Fruit fly (Drosophila melanogaster): ENCODE measurements around the gene CG5274.

The CG5274 gene

DNA sequence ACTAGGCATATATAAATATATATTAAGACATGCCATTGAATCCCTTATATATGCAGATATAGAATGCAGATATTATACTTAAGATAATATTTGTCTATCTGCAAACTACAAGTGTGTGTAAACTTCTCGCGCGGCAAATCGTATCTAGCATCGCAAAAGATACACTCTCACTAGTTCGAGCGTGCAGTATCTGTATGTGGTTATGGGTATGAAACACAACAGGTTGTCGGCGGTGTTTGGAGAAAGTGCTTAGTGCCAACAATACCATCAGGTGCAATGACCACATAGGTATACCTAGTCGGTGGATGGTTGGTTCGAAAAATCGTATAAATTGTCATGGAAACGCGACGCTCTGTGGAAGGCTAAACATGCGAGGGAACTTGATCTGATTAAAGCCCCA is 23.0 kb downstream of the CG5274 start (continued):
- TF ChIP-seq unc-4 (GFP tag; IDR thresholded peaks at IDR 0.05; ENCODE audit: partially characterized antibody), result no peak
- no peak for TF ChIP-seq Optix (GFP tag; IDR thresholded peaks at IDR 0.05)
- no peak for TF ChIP-seq CG4282 (GFP tag; optimal IDR thresholded peaks at IDR 0.05)
- TF ChIP-seq E2f1 (GFP tag; IDR thresholded peaks at IDR 0.05), result no peak
- TF ChIP-seq Blimp-1 (GFP tag; optimal IDR thresholded peaks at IDR 0.05), result peak; percentile 93
- no peak for TF ChIP-seq CG15269 (tag; optimal IDR thresholded peaks at IDR 0.05)
- TF ChIP-seq CG12104 (GFP tag; optimal IDR thresholded peaks at IDR 0.05), result no peak
- TF ChIP-seq ken (GFP tag; IDR thresholded peaks at IDR 0.05), result 0 out of 3 replicates have a peak, but pooled peaks have one; percentile 22
- TF ChIP-seq run (tag; optimal IDR thresholded peaks at IDR 0.05), result no peak
- no peak for TF ChIP-seq CG12942 (GFP tag; optimal IDR thresholded peaks at IDR 0.05)
- no peak for TF ChIP-seq da (GFP tag; optimal IDR thresholded peaks at IDR 0.05)
- TF ChIP-seq CG2875 (GFP tag; optimal IDR thresholded peaks at IDR 0.05), result no peak
- TF ChIP-seq ind (GFP tag; optimal IDR thresholded peaks at IDR 0.05), result no peak
- TF ChIP-seq zen (tag; optimal IDR thresholded peaks at IDR 0.05), result no peak
- TF ChIP-seq CG6854 (GFP tag; optimal IDR thresholded peaks at IDR 0.05), result no peak
- no peak for TF ChIP-seq CG4854 (GFP tag; optimal IDR thresholded peaks at IDR 0.05)
- TF ChIP-seq CG2199 (GFP tag; IDR thresholded peaks at IDR 0.05), result peak; percentile 69; the same call in 1 of the 3 replicates
- peak; percentile 5 for TF ChIP-seq HLHmδ (GFP tag; optimal IDR thresholded peaks at IDR 0.05)
- no peak for TF ChIP-seq az2 (GFP tag; optimal IDR thresholded peaks at IDR 0.05)
- no peak for TF ChIP-seq Nf-YA (GFP tag; IDR thresholded peaks at IDR 0.05)
- no peak for TF ChIP-seq Hr78 (GFP tag; optimal IDR thresholded peaks at IDR 0.05)
- no peak for TF ChIP-seq Kr (GFP tag; optimal IDR thresholded peaks at IDR 0.05)
- TF ChIP-seq kni (GFP tag; optimal IDR thresholded peaks at IDR 0.05), result no peak
- TF ChIP-seq Dll (GFP tag; IDR thresholded peaks at IDR 0.05; ENCODE audit: partially characterized antibody), result no peak
- no peak for TF ChIP-seq CG32772 (GFP tag; IDR thresholded peaks at IDR 0.05)
- no peak for TF ChIP-seq grn (GFP tag; optimal IDR thresholded peaks at IDR 0.05)
- TF ChIP-seq caup (GFP tag; optimal IDR thresholded peaks at IDR 0.05; ENCODE audit: severe bottlenecking), result no peak
- no peak for TF ChIP-seq CG5245 (GFP tag; optimal IDR thresholded peaks at IDR 0.05)
- TF ChIP-seq ci (GFP tag; IDR thresholded peaks at IDR 0.05), result peak; percentile 9; the same call in 1 of the 3 replicates

- TF ChIP-seq sens (GFP tag) (peak; percentile 69), Ets65A (GFP tag) (peak; percentile 48), eve (GFP tag; optimal IDR thresholded peaks at IDR 0.05) (peak in 1 of 2 experiments; percentile 48), stwl (tag; optimal IDR thresholded peaks at IDR 0.05) (no peak), zf30C (GFP tag; optimal IDR thresholded peaks at IDR 0.05) (no peak), CG13894 (tag; optimal IDR thresholded peaks at IDR 0.05) (peak; percentile 76), lbe (GFP tag; optimal IDR thresholded peaks at IDR 0.05) (peak; percentile 29), CG2199 (GFP tag; IDR thresholded peaks at IDR 0.05) (0 out of 3 replicates have a peak, but pooled peaks have one; percentile 0), CG13624 (GFP tag; optimal IDR thresholded peaks at IDR 0.05) (peak; percentile 26), gem (tag; optimal IDR thresholded peaks at IDR 0.05) (peak; percentile 9), Myb (GFP tag; optimal IDR thresholded peaks at IDR 0.05) (peak; percentile 21), CG9727 (GFP tag; optimal IDR thresholded peaks at IDR 0.05) (peak; percentile 22), klu (GFP tag; IDR thresholded peaks at IDR 0.05) (no peak), Med (GFP tag) (peak; percentile 68), CG1603 (tag; optimal IDR thresholded peaks at IDR 0.05) (peak; percentile 23), Gug (GFP tag; IDR thresholded peaks at IDR 0.05) (no peak), D19A (tag; optimal IDR thresholded peaks at IDR 0.05) (peak; percentile 17), ci (GFP tag; IDR thresholded peaks at IDR 0.05) (0 out of 3 replicates have a peak, but pooled peaks have one; percentile 27), CG6689 (GFP tag; IDR thresholded peaks at IDR 0.05) (peak; percentile 20; the same call in 1 of the 2 replicates), chinmo (GFP tag; IDR thresholded peaks at IDR 0.05; ENCODE audit: partially characterized antibody) (peak; percentile 66; the same call in 1 of the 4 replicates), tna (GFP tag; IDR thresholded peaks at IDR 0.05; ENCODE audit: partially characterized antibody) (no peak), nom (GFP tag; optimal IDR thresholded peaks at IDR 0.05) (peak; percentile 22)
Measured at dm6 chr3L:20403493-20404379, 23.7 kb downstream of the CG5274 start.

Data from whole organism, embryonic.